Worm (Caenorhabditis elegans) whole organism, late embryonic: Measurements from ENCODE around the gene unc-58.

Source experiments
- C08G9.2 ChIP-seq: sonication (generic microtip); optimal IDR thresholded peaks from 2 replicates; lab custom pipeline; 2016; ENCODE audit warnings: mild to moderate bottlenecking, missing genetic modification characterization, moderate library complexity, missing compliant biosample characterization
- F13H6.1 ChIP-seq: sonication (generic microtip); optimal IDR thresholded peaks from 2 replicates; lab custom pipeline; 2016; ENCODE audit warnings: missing genetic modification characterization, missing compliant biosample characterization
- T23F11.4 ChIP-seq: fragments of 200-800 bp; sonication (Bioruptor generic); optimal IDR thresholded peaks from 2 replicates; lab custom pipeline; 2018; ENCODE audit warnings: mild to moderate bottlenecking, missing genetic modification characterization, missing compliant biosample characterization
- Y22D7AL.16 ChIP-seq: sonication (generic microtip); optimal IDR thresholded peaks from 2 replicates; lab custom pipeline; 2016; ENCODE audit warnings: missing genetic modification characterization, missing compliant biosample characterization
- ceh-18 ChIP-seq: sonication (generic microtip); optimal IDR thresholded peaks from 2 replicates; lab custom pipeline; 2016; ENCODE audit warnings: missing genetic modification characterization, missing compliant biosample characterization
- ceh-19 ChIP-seq: fragments of 200-800 bp; sonication (Bioruptor generic); optimal IDR thresholded peaks from 2 replicates; lab custom pipeline; 2018; ENCODE audit warnings: mild to moderate bottlenecking, missing genetic modification characterization, missing compliant biosample characterization
- ceh-2 ChIP-seq: sonication (generic microtip); optimal IDR thresholded peaks from 2 replicates; lab custom pipeline; 2016; ENCODE audit warnings: missing genotype, missing genetic modification characterization, missing compliant biosample characterization
- ceh-22 ChIP-seq: sonication (generic microtip); optimal IDR thresholded peaks from 2 replicates; lab custom pipeline; 2017; ENCODE audit warnings: missing biosample characterization, missing genetic modification characterization
- ceh-24 ChIP-seq: sonication (generic microtip); optimal IDR thresholded peaks from 2 replicates; lab custom pipeline; 2016; ENCODE audit warnings: mild to moderate bottlenecking, missing genetic modification characterization, missing compliant biosample characterization
- ceh-31 ChIP-seq: sonication (generic microtip); optimal IDR thresholded peaks from 2 replicates; lab custom pipeline; 2016; ENCODE audit warnings: missing genetic modification characterization, missing compliant biosample characterization
- ceh-34 ChIP-seq: sonication (generic microtip); optimal IDR thresholded peaks from 2 replicates; lab custom pipeline; 2016; ENCODE audit warnings: mild to moderate bottlenecking, missing genetic modification characterization, missing compliant biosample characterization
- ceh-45 ChIP-seq: fragments of 200-800 bp; sonication (Bioruptor generic); IDR thresholded peaks from 2 replicates; pipeline ENCODE4 v1.3.6; 2022; ENCODE audit warnings: missing genetic modification reagents, missing genetic modification characterization, missing compliant biosample characterization
- ceh-48 ChIP-seq: sonication (generic microtip); optimal IDR thresholded peaks from 2 replicates; lab custom pipeline; 2016; ENCODE audit warnings: missing genetic modification characterization, inconsistent platforms, missing compliant biosample characterization
- ceh-6 ChIP-seq: fragments of 200-800 bp; sonication (Bioruptor generic); optimal IDR thresholded peaks from 2 replicates; lab custom pipeline; 2018; ENCODE audit warnings: mild to moderate bottlenecking, missing genetic modification characterization, missing compliant biosample characterization
- che-1 ChIP-seq: sonication (generic microtip); optimal IDR thresholded peaks from 2 replicates; lab custom pipeline; 2016; ENCODE audit warnings: mild to moderate bottlenecking, missing genetic modification characterization, missing compliant biosample characterization
- dmd-4 ChIP-seq: sonication (generic microtip); optimal IDR thresholded peaks from 2 replicates; lab custom pipeline; 2016; ENCODE audit warnings: borderline replicate concordance, missing genetic modification characterization, missing compliant biosample characterization
- dve-1 ChIP-seq: sonication (generic microtip); optimal IDR thresholded peaks from 2 replicates; lab custom pipeline; 2017; ENCODE audit warnings: antibody characterized with exemption, mild to moderate bottlenecking, missing genetic modification characterization, missing compliant biosample characterization
- elt-2 ChIP-seq: sonication (generic microtip); optimal IDR thresholded peaks from 2 replicates; lab custom pipeline; 2016; ENCODE audit warnings: missing genetic modification reagents, missing genetic modification characterization, missing compliant biosample characterization
- elt-4 ChIP-seq: sonication (generic microtip); optimal IDR thresholded peaks from 2 replicates; lab custom pipeline; 2016; ENCODE audit warnings: missing genetic modification characterization, missing compliant biosample characterization
- fkh-10 ChIP-seq: fragments of 150-350 bp; optimal IDR thresholded peaks from 2 replicates; lab custom pipeline; 2014; ENCODE audit warnings: missing biosample characterization, missing genetic modification reagents, missing genetic modification characterization
- fkh-6 ChIP-seq: sonication (generic microtip); optimal IDR thresholded peaks from 2 replicates; lab custom pipeline; 2016; ENCODE audit warnings: missing genetic modification characterization, missing compliant biosample characterization
- gmeb-2 ChIP-seq: sonication (generic microtip); optimal IDR thresholded peaks from 2 replicates; lab custom pipeline; 2016; ENCODE audit warnings: missing genetic modification characterization, inconsistent platforms, missing compliant biosample characterization
- lin-11 ChIP-seq: fragments of 200-800 bp; sonication (Bioruptor generic); optimal IDR thresholded peaks from 2 replicates; lab custom pipeline; 2018; ENCODE audit warnings: mild to moderate bottlenecking, missing genetic modification characterization, missing compliant biosample characterization
- madf-2 ChIP-seq: sonication (generic microtip); optimal IDR thresholded peaks from 2 replicates; lab custom pipeline; 2017; ENCODE audit warnings: missing genetic modification characterization, missing compliant biosample characterization
- nfya-1 ChIP-seq: sonication (generic microtip); optimal IDR thresholded peaks from 2 replicates; lab custom pipeline; 2017; ENCODE audit warnings: missing genetic modification characterization, mild to moderate bottlenecking, missing compliant biosample characterization, antibody characterized with exemption, moderate library complexity
- nhr-232 ChIP-seq: sonication (generic microtip); optimal IDR thresholded peaks from 2 replicates; lab custom pipeline; 2016; ENCODE audit warnings: missing genetic modification characterization, missing compliant biosample characterization
- npax-4 ChIP-seq: sonication (generic microtip); optimal IDR thresholded peaks from 2 replicates; lab custom pipeline; 2016; ENCODE audit warnings: missing genetic modification characterization, missing compliant biosample characterization
- odd-2 ChIP-seq: sonication (generic microtip); optimal IDR thresholded peaks from 2 replicates; lab custom pipeline; 2017; ENCODE audit warnings: antibody characterized with exemption, mild to moderate bottlenecking, missing genetic modification characterization, missing compliant biosample characterization
- pag-3 ChIP-seq: sonication (generic microtip); optimal IDR thresholded peaks from 2 replicates; lab custom pipeline; 2016; ENCODE audit warnings: missing compliant biosample characterization, missing genetic modification characterization, borderline replicate concordance
- pat-9 ChIP-seq: fragments of 200-800 bp; sonication (Bioruptor generic); optimal IDR thresholded peaks from 2 replicates; lab custom pipeline; 2018; ENCODE audit warnings: mild to moderate bottlenecking, missing genetic modification characterization, moderate library complexity, missing compliant biosample characterization
- pha-2 ChIP-seq: sonication (generic microtip); optimal IDR thresholded peaks from 2 replicates; lab custom pipeline; 2017; ENCODE audit warnings: mild to moderate bottlenecking, missing genetic modification characterization, missing compliant biosample characterization
- pqm-1 ChIP-seq: sonication (generic microtip); optimal IDR thresholded peaks from 2 replicates; lab custom pipeline; 2016; ENCODE audit warnings: missing genetic modification characterization, missing compliant biosample characterization
- ref-2 ChIP-seq: sonication (generic microtip); optimal IDR thresholded peaks from 2 replicates; lab custom pipeline; 2016; ENCODE audit warnings: missing genetic modification characterization, missing compliant biosample characterization
- rnt-1 ChIP-seq: sonication (generic microtip); optimal IDR thresholded peaks from 2 replicates; lab custom pipeline; 2016; ENCODE audit warnings: missing genetic modification characterization, missing compliant biosample characterization
- sdc-2 ChIP-seq: sonication (generic microtip); optimal IDR thresholded peaks from 2 replicates; lab custom pipeline; 2016; ENCODE audit warnings: missing genotype, missing genetic modification characterization, missing compliant biosample characterization
- syd-9 ChIP-seq: sonication (generic microtip); optimal IDR thresholded peaks from 2 replicates; lab custom pipeline; 2016; ENCODE audit warnings: mild to moderate bottlenecking, missing genetic modification characterization, moderate library complexity, missing compliant biosample characterization
- tbx-2 ChIP-seq: sonication (generic microtip); optimal IDR thresholded peaks from 2 replicates; lab custom pipeline; 2016; ENCODE audit warnings: missing genetic modification characterization, missing compliant biosample characterization
- ttx-3 ChIP-seq: sonication (generic microtip); optimal IDR thresholded peaks from 2 replicates; lab custom pipeline; 2016; ENCODE audit warnings: missing genetic modification reagents, missing genetic modification characterization, missing compliant biosample characterization
- unc-3 ChIP-seq, 2 experiments: fragments of 200-800 bp in 1 of 2; sonication (Bioruptor generic) in 1 of 2; sonication (generic microtip) in 1 of 2; conservative IDR thresholded peaks in 1 of 2; optimal IDR thresholded peaks in 1 of 2; 2 replicates each; pipeline versions ENCODE4 v1.3.6 to Lab custom; 2016 to 2022; ENCODE audit warnings: missing compliant biosample characterization in 2 of 2, missing genetic modification characterization in 2 of 2, missing genetic modification reagents in 1 of 2
- unc-42 ChIP-seq: sonication (generic microtip); optimal IDR thresholded peaks from 2 replicates; lab custom pipeline; 2016; ENCODE audit warnings: missing genotype, missing genetic modification characterization, missing compliant biosample characterization
- unc-55 ChIP-seq: sonication (generic microtip); optimal IDR thresholded peaks from 2 replicates; lab custom pipeline; 2017; ENCODE audit warnings: missing biosample characterization, missing genetic modification reagents, missing genetic modification characterization
- zip-5 ChIP-seq: sonication (generic microtip); optimal IDR thresholded peaks from 2 replicates; lab custom pipeline; 2016; ENCODE audit warnings: missing genetic modification characterization, missing compliant biosample characterization
- ztf-16 ChIP-seq: sonication (generic microtip); optimal IDR thresholded peaks from 2 replicates; lab custom pipeline; 2017; ENCODE audit warnings: missing genetic modification characterization, missing compliant biosample characterization

Gene unc-58

ce11 chrX:10141963-10142431 is 9.0 kb upstream of the unc-58 start, which contains the start of gene oac-14:
TSS of gene oac-14 (minus strand) at chrX:10142013.
- TF ChIP-seq elt-2 (tag; lab: Kevin White, UChicago) (peak; percentile 54), ceh-31 (tag; lab: Kevin White, UChicago) (no peak), unc-55 (no peak)

- no peak for TF ChIP-seq F13H6.1 (tag; lab: Kevin White, UChicago)
- no peak for TF ChIP-seq ceh-24 (tag; lab: Kevin White, UChicago)
- TF ChIP-seq C08G9.2 (tag; lab: Kevin White, UChicago) = no peak
- TF ChIP-seq ceh-48 (tag; lab: Kevin White, UChicago) = no peak
- TF ChIP-seq pat-9 (tag; lab: Kevin White, UChicago) = no peak
- no peak for TF ChIP-seq pqm-1
- TF ChIP-seq zip-5 (tag; lab: Kevin White, UChicago) = no peak
- no peak for TF ChIP-seq ceh-22
- no peak for TF ChIP-seq fkh-6 (tag; lab: Kevin White, UChicago)
- no peak for TF ChIP-seq unc-42 (tag; lab: Kevin White, UChicago)
- TF ChIP-seq syd-9 (tag; lab: Kevin White, UChicago) = no peak
- no peak for TF ChIP-seq elt-4 (tag; lab: Kevin White, UChicago)
- TF ChIP-seq ztf-16 (tag; lab: Kevin White, UChicago) = no peak
- no peak for TF ChIP-seq lin-11 (tag; lab: Kevin White, UChicago)
- TF ChIP-seq ceh-34 (tag; lab: Kevin White, UChicago) = no peak
- TF ChIP-seq fkh-10 (GFP tag; lab: Kevin White, UChicago) = no peak
- no peak for TF ChIP-seq ceh-19 (GFP tag; lab: Kevin White, UChicago)
- TF ChIP-seq che-1 (tag; lab: Kevin White, UChicago) = no peak
- TF ChIP-seq rnt-1 (tag; lab: Kevin White, UChicago) = no peak
These were observed 8.3 kb upstream of the unc-58 start for ce11 chrX:10141264-10141663.

- TF ChIP-seq T23F11.4 (GFP tag; lab: Kevin White, UChicago) (no peak), ref-2 (tag; lab: Kevin White, UChicago) (no peak), madf-2 (tag; lab: Kevin White, UChicago) (no peak), pat-9 (tag; lab: Kevin White, UChicago) (no peak)
These were observed 5.5 kb upstream of the unc-58 start, which contains the start of gene moc-1 for ce11 chrX:10138494-10138893. TSS of gene moc-1 (minus strand) at chrX:10138620.

ce11 chrX:10132546-10133032 is 393 bp downstream of the unc-58 start:
- TF ChIP-seq rnt-1 (tag; lab: Kevin White, UChicago) = peak; percentile 21
- TF ChIP-seq T23F11.4 (GFP tag; lab: Kevin White, UChicago) = peak; percentile 48
- peak; percentile 77 for TF ChIP-seq ttx-3
- TF ChIP-seq npax-4 (tag; lab: Kevin White, UChicago) = peak; percentile 7
- TF ChIP-seq ceh-19 (GFP tag; lab: Kevin White, UChicago) = peak; percentile 69
- peak; percentile 56 for TF ChIP-seq ceh-2 (tag; lab: Kevin White, UChicago)
- peak; percentile 24 for TF ChIP-seq pag-3 (tag; lab: Kevin White, UChicago)
- TF ChIP-seq dve-1 (tag; lab: Kevin White, UChicago) = peak; percentile 41
- peak; percentile 83 for TF ChIP-seq sdc-2 (tag; lab: Kevin White, UChicago)
- peak; percentile 41 for TF ChIP-seq zip-5 (tag; lab: Kevin White, UChicago)
- TF ChIP-seq nfya-1 (tag; lab: Kevin White, UChicago) = peak; percentile 56
- TF ChIP-seq elt-2 (tag; lab: Kevin White, UChicago) = peak; percentile 78
- TF ChIP-seq odd-2 (tag; lab: Kevin White, UChicago) = peak; percentile 42
- peak; percentile 68 for TF ChIP-seq dmd-4
- TF ChIP-seq lin-11 (tag; lab: Kevin White, UChicago) = peak; percentile 59
- peak; percentile 67 for TF ChIP-seq nhr-232 (tag; lab: Kevin White, UChicago)
- TF ChIP-seq unc-3 (GFP tag; conservative IDR thresholded peaks at IDR 0.05; lab: Robert Waterston, UW) = peak; percentile 77
- peak; percentile 21 for TF ChIP-seq unc-3 (tag; optimal IDR thresholded peaks at IDR 0.05; lab: Kevin White, UChicago)
- peak; percentile 57 for TF ChIP-seq ceh-31 (tag; lab: Kevin White, UChicago)
- peak; percentile 28 for TF ChIP-seq ceh-18
- TF ChIP-seq ceh-6 (GFP tag; lab: Kevin White, UChicago) = peak; percentile 74
- peak; percentile 68 for TF ChIP-seq fkh-6 (tag; lab: Kevin White, UChicago)
- TF ChIP-seq tbx-2 = peak; percentile 61
- peak; percentile 68 for TF ChIP-seq Y22D7AL.16 (tag; lab: Kevin White, UChicago)
- TF ChIP-seq ceh-48 (tag; lab: Kevin White, UChicago) = peak; percentile 63
- TF ChIP-seq C08G9.2 (tag; lab: Kevin White, UChicago) = peak; percentile 62
- TF ChIP-seq pat-9 (tag; lab: Kevin White, UChicago) = peak; percentile 65
- TF ChIP-seq ceh-45 (GFP tag; lab: Robert Waterston, UW) = 0 out of 2 replicates have a peak, but pooled peaks have one; percentile 27
- peak; percentile 78 for TF ChIP-seq gmeb-2 (tag; lab: Kevin White, UChicago)
- peak; percentile 70 for TF ChIP-seq pha-2 (tag; lab: Kevin White, UChicago)
- peak; percentile 42 for TF ChIP-seq F13H6.1 (tag; lab: Kevin White, UChicago)
- peak; percentile 84 for TF ChIP-seq syd-9 (tag; lab: Kevin White, UChicago)
